Worm (Caenorhabditis elegans) whole organism, midembryonic: Measurements from ENCODE around the gene F56C3.4.

Experiments
- T22C8.4 ChIP-seq: fragments of 200-800 bp; sonication (Bioruptor generic); IDR thresholded peaks from 2 replicates; pipeline ENCODE4 v1.3.6; 2022; ENCODE audit warnings: missing genetic modification characterization, missing compliant biosample characterization
- cog-1 ChIP-seq: sonication (generic microtip); optimal IDR thresholded peaks from 2 replicates; lab custom pipeline; 2016; ENCODE audit warnings: missing genetic modification characterization, missing compliant biosample characterization
- flt-1 ChIP-seq: fragments of 200-800 bp; sonication (Bioruptor generic); IDR thresholded peaks from 2 replicates; pipeline ENCODE4 v1.3.6; 2022; ENCODE audit warnings: missing genetic modification characterization, missing compliant biosample characterization
- klf-2 ChIP-seq: fragments of 200-800 bp; sonication (Bioruptor generic); conservative IDR thresholded peaks from 2 replicates; pipeline ENCODE4 v1.3.6; 2022; ENCODE audit warnings: missing genetic modification reagents, missing genetic modification characterization, missing compliant biosample characterization
- med-1 ChIP-seq: sonication (generic microtip); optimal IDR thresholded peaks from 2 replicates; lab custom pipeline; 2017; ENCODE audit warnings: missing genetic modification characterization, mild to moderate bottlenecking, missing compliant biosample characterization, antibody characterized with exemption, missing genetic modification reagents; ENCODE audit not compliant: insufficient read depth
- ref-1 ChIP-seq: fragments of 200-800 bp; sonication (Bioruptor generic); conservative IDR thresholded peaks from 2 replicates; pipeline ENCODE4 v1.3.6; 2022; ENCODE audit warnings: missing genetic modification reagents, missing genetic modification characterization, missing compliant biosample characterization
- tab-1 ChIP-seq: fragments of 200-800 bp; sonication (Bioruptor generic); IDR thresholded peaks from 2 replicates; pipeline ENCODE4 v1.3.6; 2022; ENCODE audit warnings: missing genetic modification characterization, missing compliant biosample characterization
- ztf-23 ChIP-seq: fragments of 200-800 bp; sonication (Bioruptor generic); IDR thresholded peaks from 2 replicates; pipeline ENCODE4 v1.3.6; 2022; ENCODE audit warnings: missing genetic modification reagents, missing genetic modification characterization, missing compliant biosample characterization
- ztf-29 ChIP-seq: fragments of 200-800 bp; sonication (Bioruptor generic); IDR thresholded peaks from 2 replicates; pipeline ENCODE4 v1.3.6; 2022; ENCODE audit warnings: missing genetic modification reagents, missing genetic modification characterization, missing compliant biosample characterization

Gene F56C3.4

DNA sequence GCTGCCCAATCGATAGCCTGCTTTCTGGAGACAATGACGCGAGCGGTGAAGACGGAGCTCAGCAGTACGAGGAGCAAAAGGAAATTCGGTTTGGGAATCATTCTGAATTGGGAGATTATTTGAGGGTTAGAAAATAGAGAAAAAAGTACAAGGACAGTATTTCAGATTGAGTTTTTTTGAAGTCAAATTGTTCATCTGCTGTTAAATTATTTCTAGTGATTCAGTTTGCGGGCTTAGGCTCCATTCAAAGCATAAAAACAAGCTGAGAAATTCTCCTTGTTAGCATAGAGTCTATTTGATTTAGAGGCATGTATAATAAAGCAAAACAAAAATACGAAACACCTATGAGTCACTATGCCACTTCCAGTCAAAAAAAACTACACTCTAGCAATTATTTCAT, 6.9 kb upstream of the F56C3.4 start, which contains the start of gene dgn-2:
dgn-2 (minus strand) TSS at position 101 of the 400 bp plus-strand sequence.
- TF ChIP-seq flt-1 (GFP tag; lab: Robert Waterston, UW) (no peak), cog-1 (tag; lab: Kevin White, UChicago) (no peak), ref-1 (GFP tag; lab: Robert Waterston, UW) (no peak), med-1 (GFP tag; lab: Kevin White, UChicago) (no peak), T22C8.4 (GFP tag; lab: Robert Waterston, UW) (no peak), tab-1 (GFP tag; lab: Robert Waterston, UW) (no peak), ztf-23 (no peak)

DNA sequence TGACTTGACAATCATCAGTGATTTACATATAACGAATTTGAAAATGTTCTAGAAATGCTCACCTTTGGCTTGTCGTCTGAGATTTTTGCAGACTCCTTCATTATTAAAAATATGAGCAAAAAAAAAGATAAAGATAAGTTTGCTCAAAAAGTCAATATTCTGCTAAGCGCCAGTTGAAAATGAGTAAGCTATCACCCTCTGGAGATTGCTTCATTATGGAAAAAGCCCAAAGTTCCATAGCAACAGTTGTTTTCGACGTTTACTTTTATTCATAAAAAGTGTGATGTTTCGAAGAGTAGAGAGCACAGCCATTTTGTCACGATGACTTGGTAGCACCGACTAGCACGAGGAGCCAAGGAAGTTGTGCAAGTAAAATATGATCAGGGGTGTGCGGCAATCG, 2.2 kb downstream of the F56C3.4 start, which contains the start of gene F56C3.3:
F56C3.3 (minus strand) TSS at position 101 of the 400 bp plus-strand sequence.
- TF ChIP-seq tab-1 (GFP tag; lab: Robert Waterston, UW): no peak
- no peak for TF ChIP-seq T22C8.4 (GFP tag; lab: Robert Waterston, UW)
- TF ChIP-seq med-1 (GFP tag; lab: Kevin White, UChicago): no peak
- TF ChIP-seq ref-1 (GFP tag; lab: Robert Waterston, UW): no peak
- no peak for TF ChIP-seq flt-1 (GFP tag; lab: Robert Waterston, UW)

DNA sequence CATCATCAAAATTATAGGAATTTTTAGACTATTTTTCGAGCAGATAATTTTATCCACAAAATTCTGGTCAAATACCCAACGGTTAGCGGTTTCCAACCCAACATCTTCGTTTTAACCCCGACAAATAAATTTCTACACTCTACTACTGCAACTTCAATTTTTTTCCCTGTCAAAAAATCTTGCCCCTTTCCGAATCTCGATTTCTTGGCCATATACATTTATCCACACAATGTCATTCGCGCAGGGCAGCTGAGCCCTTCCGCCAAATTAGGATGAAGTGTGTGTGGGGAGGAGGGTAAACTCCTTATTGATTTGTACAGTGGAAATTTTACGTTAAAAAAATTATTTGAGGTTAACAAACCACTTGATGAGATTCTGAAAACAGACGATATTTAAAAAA, 15.7 kb downstream of the F56C3.4 start:
- TF ChIP-seq med-1 (GFP tag; lab: Kevin White, UChicago) (peak; percentile 26), klf-2 (0 out of 2 replicates have a peak, but pooled peaks have one; percentile 21), ztf-29 (GFP tag; lab: Robert Waterston, UW) (no peak), cog-1 (tag; lab: Kevin White, UChicago) (peak; percentile 86), flt-1 (GFP tag; lab: Robert Waterston, UW) (peak; percentile 63), ref-1 (GFP tag; lab: Robert Waterston, UW) (no peak), ztf-23 (0 out of 2 replicates have a peak, but pooled peaks have one; percentile 66), T22C8.4 (GFP tag; lab: Robert Waterston, UW) (peak; percentile 84)

DNA sequence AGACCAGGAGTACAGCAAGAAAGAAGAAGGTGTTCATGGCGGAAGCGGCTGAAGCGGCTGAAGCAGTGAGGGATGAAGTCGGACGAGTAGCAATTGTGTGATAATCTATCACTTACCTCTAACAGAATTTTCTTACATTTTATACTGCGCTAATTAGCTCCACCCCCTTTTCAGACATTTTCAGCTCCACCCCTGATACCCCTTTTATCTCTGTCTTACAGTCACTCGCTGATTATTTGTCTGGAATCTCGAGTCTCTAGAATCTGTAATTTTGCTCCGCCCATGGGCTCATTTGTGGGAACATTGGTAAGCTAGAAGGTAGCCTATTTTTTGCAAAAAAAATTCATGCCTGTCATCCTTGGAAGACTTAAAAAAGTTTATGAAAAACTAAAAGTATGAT, 16.2 kb downstream of the F56C3.4 start, which contains the start of gene ins-39:
ins-39 (minus strand) TSS at position 101 of the 400 bp plus-strand sequence.
- TF ChIP-seq ztf-23 (no peak), flt-1 (GFP tag; lab: Robert Waterston, UW) (no peak)

DNA sequence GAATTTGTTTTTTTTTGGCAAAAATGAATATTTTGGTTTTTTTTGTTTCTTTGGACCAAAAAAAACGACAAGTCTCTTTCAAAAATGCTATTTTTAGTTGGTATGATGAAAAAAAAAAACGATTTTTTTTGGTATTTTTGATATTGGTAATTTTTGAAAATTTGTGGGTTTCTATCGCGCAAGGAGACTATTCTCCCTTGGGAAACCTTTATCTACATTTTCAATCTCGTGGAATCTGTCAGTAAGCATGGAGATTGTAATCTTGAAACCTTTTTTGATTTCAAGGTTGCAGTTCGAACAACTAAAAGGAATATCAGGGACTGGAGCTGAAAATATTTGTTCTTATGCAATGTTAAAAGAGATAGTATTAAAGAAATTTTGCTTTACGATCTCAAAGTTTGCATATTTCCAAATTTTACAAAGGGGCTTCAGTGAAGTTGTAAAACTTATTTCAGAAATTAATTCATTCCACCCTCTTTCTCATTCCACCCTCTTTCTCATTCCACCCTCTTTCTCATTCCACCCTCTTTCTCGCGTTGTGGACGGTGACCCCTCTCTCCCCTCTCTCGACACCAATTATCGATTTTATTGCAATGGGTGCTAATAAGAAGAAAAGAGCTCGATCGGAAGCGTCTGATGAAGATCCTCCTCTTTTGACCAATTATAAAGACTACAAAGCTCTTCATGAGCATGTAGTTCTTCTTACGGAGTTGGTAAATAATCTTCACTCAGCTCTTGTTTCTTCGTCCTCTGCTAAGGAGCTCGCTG, 21.4 kb downstream of the F56C3.4 start:
- 0 out of 2 replicates have a peak, but pooled peaks have one; percentile 57 for TF ChIP-seq T22C8.4 (GFP tag; lab: Robert Waterston, UW)
- no peak for TF ChIP-seq ztf-29 (GFP tag; lab: Robert Waterston, UW)

DNA sequence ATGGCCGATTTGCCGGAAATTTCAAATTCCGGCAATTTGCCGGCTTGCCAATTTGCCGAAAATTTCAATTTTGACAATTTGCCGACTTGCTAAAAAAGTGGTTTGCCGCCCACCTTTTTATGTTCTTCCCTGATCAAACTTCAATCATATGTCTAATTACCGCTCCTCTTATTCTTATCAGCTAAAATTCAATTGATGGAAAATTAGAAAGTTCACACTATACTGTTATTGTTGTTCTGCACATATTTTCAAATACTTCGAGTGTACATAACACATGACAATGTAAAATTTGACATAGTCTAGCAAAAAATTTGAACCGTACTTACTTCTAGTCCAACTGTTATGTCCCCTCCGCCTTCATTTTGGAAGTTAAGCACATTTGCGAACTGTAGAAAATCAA, 22.7 kb downstream of the F56C3.4 start:
- TF ChIP-seq ref-1 (GFP tag; lab: Robert Waterston, UW) (no peak), klf-2 (no peak), med-1 (GFP tag; lab: Kevin White, UChicago) (no peak), ztf-29 (GFP tag; lab: Robert Waterston, UW) (no peak), ztf-23 (no peak), T22C8.4 (GFP tag; lab: Robert Waterston, UW) (no peak)

DNA sequence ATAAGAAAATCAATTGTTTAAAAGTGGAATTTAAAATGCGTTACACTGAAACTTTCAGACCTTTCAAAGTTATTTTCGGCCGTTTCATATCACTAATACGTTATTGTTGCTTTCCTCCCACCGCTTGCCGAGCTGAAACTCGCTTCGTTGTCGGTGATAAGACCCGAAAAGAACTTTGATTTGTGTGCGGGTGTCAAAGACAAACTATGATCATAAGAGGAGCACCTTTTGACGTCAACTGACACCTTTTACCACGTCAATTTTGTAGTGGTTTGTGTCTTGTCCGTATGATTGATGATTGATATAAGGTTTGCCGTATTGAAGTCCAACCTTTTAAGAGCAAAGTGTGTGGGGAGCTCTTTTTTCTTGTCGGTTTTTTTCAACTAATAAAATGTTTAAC, 23.5 kb downstream of the F56C3.4 start, which contains the start of gene ttr-37:
ttr-37 (minus strand) TSS at position 167 of the 400 bp plus-strand sequence.
- TF ChIP-seq tab-1 (GFP tag; lab: Robert Waterston, UW) (no peak), ztf-29 (GFP tag; lab: Robert Waterston, UW) (no peak), ztf-23 (no peak), flt-1 (GFP tag; lab: Robert Waterston, UW) (no peak), klf-2 (no peak), ref-1 (GFP tag; lab: Robert Waterston, UW) (no peak), cog-1 (tag; lab: Kevin White, UChicago) (no peak), med-1 (GFP tag; lab: Kevin White, UChicago) (no peak)

DNA sequence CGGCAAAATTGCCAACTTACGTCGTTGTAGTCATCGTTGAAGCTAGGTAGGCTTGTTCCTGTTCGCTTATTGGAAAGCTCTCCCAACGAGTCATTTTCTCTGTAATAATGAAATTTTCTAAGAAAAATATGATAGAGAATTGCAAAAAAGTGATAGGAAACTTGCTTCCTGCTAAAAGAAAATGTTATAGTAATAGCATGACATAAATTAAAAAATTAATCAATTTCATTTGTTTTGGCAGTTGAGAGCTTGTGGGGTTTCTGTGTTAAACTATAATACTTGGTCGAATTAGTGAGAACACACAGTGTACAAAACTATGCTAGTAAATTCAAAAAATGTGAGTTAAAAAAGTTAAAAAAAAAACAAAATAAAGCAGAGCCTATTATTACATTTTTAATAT, 30.7 kb downstream of the F56C3.4 start, which contains the start of gene F21E9.2:
F21E9.2 (minus strand) TSS at position 101 of the 400 bp plus-strand sequence.
- TF ChIP-seq ztf-29 (GFP tag; lab: Robert Waterston, UW) (no peak), klf-2 (no peak), med-1 (GFP tag; lab: Kevin White, UChicago) (no peak), flt-1 (GFP tag; lab: Robert Waterston, UW) (no peak)

DNA sequence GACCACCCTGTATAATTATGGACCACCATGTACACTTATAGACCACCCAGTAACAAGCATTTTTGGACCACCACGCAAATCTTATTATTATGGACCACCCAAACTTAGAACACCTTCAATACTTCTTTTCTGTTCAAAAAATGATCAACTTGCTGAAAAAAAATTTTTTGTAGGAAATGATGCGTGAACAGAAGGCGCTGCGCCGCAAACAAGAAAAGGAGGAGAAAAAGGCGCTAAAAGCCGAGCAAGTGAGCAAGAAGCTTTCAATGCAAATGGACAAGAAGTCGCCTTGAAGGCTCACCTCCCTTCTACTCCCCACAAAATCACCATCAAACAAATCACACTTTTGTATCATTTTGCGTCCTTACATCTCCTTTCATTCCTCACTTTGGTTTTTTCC, 33.3 kb downstream of the F56C3.4 start:
- TF ChIP-seq klf-2 (no peak), T22C8.4 (GFP tag; lab: Robert Waterston, UW) (no peak), ztf-29 (GFP tag; lab: Robert Waterston, UW) (no peak), ref-1 (GFP tag; lab: Robert Waterston, UW) (no peak), flt-1 (GFP tag; lab: Robert Waterston, UW) (no peak), ztf-23 (no peak), cog-1 (tag; lab: Kevin White, UChicago) (no peak), tab-1 (GFP tag; lab: Robert Waterston, UW) (no peak), med-1 (GFP tag; lab: Kevin White, UChicago) (no peak)

DNA sequence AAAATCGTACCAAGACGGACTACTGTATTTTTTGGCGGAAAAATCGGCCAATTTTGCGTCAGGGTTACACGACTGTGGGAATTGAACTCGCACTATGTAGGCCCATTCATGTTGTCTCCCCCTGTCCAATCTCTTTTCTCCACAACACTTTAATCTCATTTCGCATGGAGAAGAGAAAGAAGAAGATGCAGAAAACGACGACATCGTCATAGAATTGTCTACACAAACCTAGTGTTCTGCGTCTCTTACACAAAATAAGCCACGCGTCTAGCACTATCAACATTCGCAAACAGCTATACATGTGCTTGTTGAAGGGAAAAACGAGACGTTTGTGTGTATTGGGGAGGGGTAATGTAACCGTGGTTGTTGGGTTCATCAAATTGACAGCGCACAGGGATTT, 37.5 kb downstream of the F56C3.4 start:
- no peak for TF ChIP-seq tab-1 (GFP tag; lab: Robert Waterston, UW)
- TF ChIP-seq ztf-23: no peak
- 0 out of 2 replicates have a peak, but pooled peaks have one; percentile 34 for TF ChIP-seq flt-1 (GFP tag; lab: Robert Waterston, UW)
- peak; percentile 9 for TF ChIP-seq cog-1 (tag; lab: Kevin White, UChicago)
- TF ChIP-seq ref-1 (GFP tag; lab: Robert Waterston, UW): no peak
- TF ChIP-seq med-1 (GFP tag; lab: Kevin White, UChicago): no peak
